Worm (Caenorhabditis elegans) whole organism, L1 larva: ENCODE data around the gene F23F1.2.
A peak's percentile ranks its signal among the peaks of the same experiment; 100 is the strongest.

Experiments used
- nhr-77 ChIP-seq: fragments of 150-350 bp; optimal IDR thresholded peaks from 2 replicates; lab custom pipeline; 2014; ENCODE audit warnings: missing biosample characterization, missing genetic modification characterization
- nhr-90 ChIP-seq: sonication (generic microtip); optimal IDR thresholded peaks from 2 replicates; lab custom pipeline; 2016; ENCODE audit warnings: mild to moderate bottlenecking, missing genetic modification characterization, missing compliant biosample characterization; ENCODE audit not compliant: poor library complexity
- skn-1 ChIP-seq: fragments of 150-350 bp; optimal IDR thresholded peaks from 2 replicates; lab custom pipeline; 2014; ENCODE audit warnings: missing biosample characterization, missing genetic modification characterization
- tbx-2 ChIP-seq: sonication (generic microtip); optimal IDR thresholded peaks from 2 replicates; lab custom pipeline; 2016; ENCODE audit warnings: missing genetic modification characterization, missing compliant biosample characterization
- ztf-11 ChIP-seq, 2 experiments: sonication (generic microtip); optimal IDR thresholded peaks; 2 replicates each; lab custom pipeline; 2016 to 2017; ENCODE audit warnings: missing genetic modification characterization in 2 of 2, missing biosample characterization in 1 of 2, missing compliant biosample characterization in 1 of 2

- TF ChIP-seq nhr-77 (tag; lab: Kevin White, UChicago), result peak; percentile 22
- peak; percentile 68 for TF ChIP-seq tbx-2 (tag; lab: Kevin White, UChicago)
- peak; percentile 59 for TF ChIP-seq skn-1 (tag; lab: Kevin White, UChicago)
- TF ChIP-seq nhr-90, result peak; percentile 65
- peak in 1 of 2 experiments; percentile 41 for TF ChIP-seq ztf-11 (tag; optimal IDR thresholded peaks at IDR 0.05; lab: Kevin White, UChicago)
These were observed 15.2 kb upstream of the F23F1.2 start for ce11 chrII:18787-19186.
